Worm (Caenorhabditis elegans) whole organism, L4/young adult: Measurements from ENCODE around the gene sqst-3.
"Not testable (repeated sequence)": the region's sequence is repeated elsewhere in the genome, so short reads cannot be mapped to it uniquely, and the experiment has no call there.

Experiments
- W03F9.2 ChIP-seq: fragments of 150-350 bp; optimal IDR thresholded peaks from 2 replicates; lab custom pipeline; 2014; ENCODE audit warnings: missing biosample characterization, missing genetic modification characterization
- dao-5 ChIP-seq: sonication (generic microtip); optimal IDR thresholded peaks from 2 replicates; lab custom pipeline; 2016; ENCODE audit warnings: missing genotype, missing genetic modification characterization, moderate library complexity, missing compliant biosample characterization
- him-1 ChIP-seq: sonication (generic microtip); optimal IDR thresholded peaks from 2 replicates; lab custom pipeline; 2016; ENCODE audit warnings: missing genotype, missing genetic modification reagents, missing genetic modification characterization, missing compliant biosample characterization

The sqst-3 gene

ce11 chrV:19237204-19237603, 6.6 kb downstream of the sqst-3 start, which contains the start of gene fbxb-2:
Gene fbxb-2, minus strand, starts transcription at chrV:19237304.
- TF ChIP-seq dao-5 (tag; lab: Kevin White, UChicago) = no peak
- no peak for TF ChIP-seq him-1 (tag; lab: Kevin White, UChicago)
- TF ChIP-seq W03F9.2 (tag; lab: Kevin White, UChicago) = no peak

ce11 chrV:19240129-19240528, 9.5 kb downstream of the sqst-3 start, which contains the start of the genes fbxb-115 and fbxb-1:
Gene fbxb-115, minus strand, starts transcription at chrV:19240229.
Gene fbxb-1, plus strand, starts transcription at chrV:19240354.
- TF ChIP-seq W03F9.2 (tag; lab: Kevin White, UChicago) = no peak
- no peak for TF ChIP-seq him-1 (tag; lab: Kevin White, UChicago)
- no peak for TF ChIP-seq dao-5 (tag; lab: Kevin White, UChicago)

- no peak for TF ChIP-seq W03F9.2 (tag; lab: Kevin White, UChicago)
- no peak for TF ChIP-seq dao-5 (tag; lab: Kevin White, UChicago)
- TF ChIP-seq him-1 (tag; lab: Kevin White, UChicago) = no peak
Observed at ce11 chrV:19250983-19251382, 20.4 kb downstream of the sqst-3 start, which contains the start of gene str-81. Gene str-81, minus strand, starts transcription at chrV:19251083.

ce11 chrV:19251844-19252243, 21.3 kb downstream of the sqst-3 start, which contains the start of gene F21D9.11:
Gene F21D9.11, plus strand, starts transcription at chrV:19252144.
- TF ChIP-seq him-1 (tag; lab: Kevin White, UChicago) = no peak
- TF ChIP-seq dao-5 (tag; lab: Kevin White, UChicago) = no peak
- TF ChIP-seq W03F9.2 (tag; lab: Kevin White, UChicago) = no peak

DNA sequence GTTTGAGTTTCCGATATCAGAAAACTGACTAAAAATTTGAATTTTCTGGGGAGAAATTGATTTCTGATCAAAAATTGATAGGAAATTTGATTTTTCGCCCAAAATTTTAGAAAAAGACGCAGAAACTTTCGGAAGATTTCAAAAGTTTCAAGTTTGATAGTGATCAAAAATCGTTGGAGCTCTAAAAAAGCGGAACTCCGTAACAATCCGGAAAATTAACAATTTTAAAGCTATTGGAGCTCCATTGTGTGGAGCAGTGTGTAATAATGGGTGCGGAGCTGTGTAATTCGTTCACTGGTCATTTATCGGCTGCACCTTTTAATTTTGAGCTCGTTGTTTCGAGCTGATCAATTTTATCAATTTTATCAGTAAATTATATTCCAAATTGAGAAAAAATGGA, 22.9 kb downstream of the sqst-3 start, which contains the start of gene F21D9.4:
F21D9.4 (plus strand) TSS at position 301 of the 400 bp plus-strand sequence.
- TF ChIP-seq dao-5 (tag; lab: Kevin White, UChicago) = no peak
- no peak for TF ChIP-seq him-1 (tag; lab: Kevin White, UChicago)
- no peak for TF ChIP-seq W03F9.2 (tag; lab: Kevin White, UChicago)

DNA sequence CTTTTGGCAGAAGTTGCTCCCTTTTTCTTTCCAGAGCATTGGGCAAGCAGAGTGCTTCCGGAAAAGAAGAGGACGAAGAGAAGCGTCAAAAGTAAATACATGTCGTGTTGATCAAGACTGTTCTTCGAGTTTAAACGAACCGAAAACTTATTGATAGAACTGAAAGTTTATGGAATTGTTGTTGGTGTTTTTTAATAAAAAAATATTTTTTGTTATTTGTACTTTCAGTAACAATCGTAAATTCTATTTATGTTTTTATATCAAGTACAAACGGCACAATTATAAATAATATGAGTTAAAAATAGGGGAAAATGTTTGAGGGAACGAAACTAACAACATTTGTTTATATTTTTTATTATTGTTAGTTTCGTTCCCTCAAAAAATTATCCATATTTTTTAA, 27.1 kb downstream of the sqst-3 start, which contains the start of gene F21D9.3:
F21D9.3 (minus strand) TSS at position 101 of the 400 bp plus-strand sequence.
- TF ChIP-seq W03F9.2 (tag; lab: Kevin White, UChicago) (no peak), him-1 (tag; lab: Kevin White, UChicago) (no peak), dao-5 (tag; lab: Kevin White, UChicago) (no peak)

- TF ChIP-seq dao-5 (tag; lab: Kevin White, UChicago) (no peak), him-1 (tag; lab: Kevin White, UChicago) (no peak), W03F9.2 (tag; lab: Kevin White, UChicago) (no peak)
Observed at ce11 chrV:19259403-19259802, 28.8 kb downstream of the sqst-3 start.

ce11 chrV:19260686-19261085, 30.1 kb downstream of the sqst-3 start:
- TF ChIP-seq W03F9.2 (tag; lab: Kevin White, UChicago) (no peak), dao-5 (tag; lab: Kevin White, UChicago) (no peak), him-1 (tag; lab: Kevin White, UChicago) (no peak)

DNA sequence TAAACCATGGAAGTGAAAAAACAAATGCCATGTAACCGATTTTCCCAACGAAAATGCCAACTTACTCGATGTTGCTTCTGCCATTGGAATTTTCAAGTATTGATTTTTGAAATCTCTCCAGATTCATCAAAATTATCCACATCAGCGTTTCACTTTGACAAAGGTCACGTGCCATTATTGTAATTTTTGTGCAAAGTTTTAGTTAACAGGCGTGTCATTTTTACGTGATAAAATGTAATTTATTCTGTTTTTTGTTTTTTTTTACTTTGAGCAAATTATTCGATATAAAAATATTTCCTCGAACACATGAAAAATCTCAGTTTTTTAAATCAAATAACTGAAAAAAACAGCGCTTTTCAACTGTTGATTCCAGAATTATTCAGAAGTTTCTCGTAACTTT, 31.8 kb downstream of the sqst-3 start, which contains the start of gene F21D9.2:
F21D9.2 (minus strand) TSS at position 101 of the 400 bp plus-strand sequence.
- TF ChIP-seq him-1 (tag; lab: Kevin White, UChicago) = no peak
- no peak for TF ChIP-seq W03F9.2 (tag; lab: Kevin White, UChicago)
- no peak for TF ChIP-seq dao-5 (tag; lab: Kevin White, UChicago)

ce11 chrV:19264148-19264547, 33.6 kb downstream of the sqst-3 start, which contains the start of gene F21D9.1:
Gene F21D9.1, plus strand, starts transcription at chrV:19264448.
- not testable (repeated sequence) for TF ChIP-seq him-1, dao-5, W03F9.2 (tag; lab: Kevin White, UChicago)

ce11 chrV:19276354-19276753, 45.8 kb downstream of the sqst-3 start:
- no peak for TF ChIP-seq him-1 (tag; lab: Kevin White, UChicago)
- TF ChIP-seq W03F9.2 (tag; lab: Kevin White, UChicago) = no peak
- no peak for TF ChIP-seq dao-5 (tag; lab: Kevin White, UChicago)

DNA sequence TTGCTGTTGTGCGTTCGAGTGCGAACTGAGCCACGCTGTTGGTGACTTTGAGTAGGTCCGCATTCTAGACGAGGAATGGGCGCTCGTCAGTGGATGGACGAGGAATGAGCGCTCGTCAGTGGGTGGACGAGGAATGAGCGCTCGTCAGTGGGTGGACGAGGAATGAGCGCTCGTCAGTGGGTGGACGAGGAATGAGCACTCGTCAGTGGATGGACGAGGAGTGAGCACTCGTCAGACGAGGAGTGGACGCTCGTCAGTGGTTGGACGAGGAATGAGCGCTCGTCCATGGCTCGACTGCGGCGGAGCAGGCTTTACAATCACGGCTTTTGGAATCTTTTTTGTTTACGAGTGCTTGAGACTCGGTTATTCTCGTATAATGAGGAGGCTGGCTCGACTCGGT, 47.9 kb downstream of the sqst-3 start:
- TF ChIP-seq him-1 (tag; lab: Kevin White, UChicago) (no peak), dao-5 (tag; lab: Kevin White, UChicago) (no peak), W03F9.2 (tag; lab: Kevin White, UChicago) (no peak)

ce11 chrV:19279888-19280287, 49.3 kb downstream of the sqst-3 start, which contains the start of gene F21D9.8:
Gene F21D9.8, minus strand, starts transcription at chrV:19279988.
- TF ChIP-seq W03F9.2 (tag; lab: Kevin White, UChicago) = no peak
- no peak for TF ChIP-seq him-1 (tag; lab: Kevin White, UChicago)
